Worm (Caenorhabditis elegans) whole organism, L1 larva: Measurements from ENCODE around the gene col-78.
A peak's percentile ranks its signal among the peaks of the same experiment; 100 is the strongest.

Source experiments
- elt-3 ChIP-seq, 6 experiments: fragments of 150-350 bp in 1 of 6; sonication (generic microtip); optimal IDR thresholded peaks; 2 replicates each; lab custom pipeline; 2017 to 2018; ENCODE audit warnings: missing biosample characterization in 6 of 6, missing genetic modification characterization in 6 of 6, inconsistent platforms in 1 of 6
- mep-1 ChIP-seq: fragments of 150-350 bp; optimal IDR thresholded peaks from 2 replicates; lab custom pipeline; 2014; ENCODE audit warnings: missing biosample characterization, missing genetic modification characterization
- nhr-28 ChIP-seq: fragments of 150-350 bp; optimal IDR thresholded peaks from 2 replicates; lab custom pipeline; 2014; ENCODE audit warnings: missing biosample characterization, missing genetic modification characterization
- snpc-4 ChIP-seq: fragments of 150-350 bp; optimal IDR thresholded peaks from 2 replicates; lab custom pipeline; 2014; ENCODE audit warnings: missing biosample characterization, missing genetic modification characterization
- unc-86 ChIP-seq: sonication (generic microtip); optimal IDR thresholded peaks from 2 replicates; lab custom pipeline; 2016; ENCODE audit warnings: missing genetic modification characterization, missing compliant biosample characterization
- zag-1 ChIP-seq: fragments of 150-350 bp; optimal IDR thresholded peaks from 2 replicates; lab custom pipeline; 2014; ENCODE audit warnings: missing biosample characterization, missing genetic modification characterization
- ztf-11 ChIP-seq, 2 experiments: sonication (generic microtip); optimal IDR thresholded peaks; 2 replicates each; lab custom pipeline; 2016 to 2017; ENCODE audit warnings: missing genetic modification characterization in 2 of 2, missing biosample characterization in 1 of 2, missing compliant biosample characterization in 1 of 2

DNA sequence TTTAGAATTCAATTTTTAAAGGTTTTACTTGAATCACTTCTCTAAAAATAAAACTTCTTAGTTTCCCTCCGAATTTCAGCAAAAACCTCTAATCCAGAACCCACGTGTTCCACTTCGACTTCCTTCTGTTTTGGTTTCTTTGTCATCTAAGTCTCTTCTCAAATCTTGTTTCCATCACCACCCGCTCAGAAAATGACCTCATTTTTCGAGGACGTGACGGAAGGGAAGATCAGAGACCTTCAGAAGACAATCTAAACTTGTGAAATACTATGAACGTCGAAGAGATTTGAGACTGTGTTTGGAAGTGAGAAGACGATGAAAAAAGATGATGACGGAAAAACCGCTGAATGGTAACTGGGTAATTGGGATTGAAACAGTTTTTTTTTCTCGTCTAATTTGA is 37.3 kb downstream of the col-78 start:
- no peak for TF ChIP-seq unc-86 (tag; lab: Kevin White, UChicago)
- no peak for TF ChIP-seq ztf-11 (tag; optimal IDR thresholded peaks at IDR 0.05; lab: Kevin White, UChicago)
- no peak for TF ChIP-seq zag-1 (tag; lab: Kevin White, UChicago)
- peak in 1 of 6 experiments; percentile 17 for TF ChIP-seq elt-3 (tag; optimal IDR thresholded peaks at IDR 0.05; lab: Kevin White, UChicago)
- no peak for TF ChIP-seq nhr-28 (tag; lab: Kevin White, UChicago)
- TF ChIP-seq mep-1 (tag; lab: Kevin White, UChicago), result peak; percentile 38
- TF ChIP-seq snpc-4 (tag; lab: Kevin White, UChicago), result no peak
